Fruit fly (Drosophila melanogaster): Measurements from ENCODE around the gene CG15528.

The CG15528 gene

DNA sequence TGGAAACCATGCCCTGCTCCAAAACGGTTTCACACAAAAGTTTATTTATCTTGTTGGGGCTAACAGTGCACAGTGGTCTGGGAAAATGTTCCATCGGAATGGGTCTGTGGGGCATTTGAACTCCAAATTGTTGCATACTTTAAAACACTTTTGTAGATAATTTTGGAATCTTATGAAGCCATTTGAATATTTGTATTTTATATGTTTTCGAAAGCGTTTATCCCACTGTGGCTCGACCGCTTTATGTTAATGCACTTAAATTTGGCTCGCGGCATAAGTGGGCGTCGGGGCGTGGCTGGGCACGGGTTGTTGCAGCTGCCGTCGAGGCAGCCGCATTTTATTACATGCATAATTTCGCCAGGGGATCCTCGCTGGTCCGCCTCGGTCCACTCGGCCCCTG is 19.9 kb upstream of the CG15528 start:
- peak; percentile 3 for TF ChIP-seq br (GFP tag; optimal IDR thresholded peaks at IDR 0.05)
- no peak for TF ChIP-seq Mio (GFP tag; optimal IDR thresholded peaks at IDR 0.05)
- TF ChIP-seq Sp1 (GFP tag; optimal IDR thresholded peaks at IDR 0.05), result no peak
- no peak for TF ChIP-seq CG9705 (GFP tag; optimal IDR thresholded peaks at IDR 0.05)
- TF ChIP-seq CrebA (GFP tag; optimal IDR thresholded peaks at IDR 0.05; ENCODE audit: borderline replicate concordance), result no peak
- TF ChIP-seq Abd-B (GFP tag; optimal IDR thresholded peaks at IDR 0.05), result no peak
- peak; percentile 18 for TF ChIP-seq rgr (GFP tag; optimal IDR thresholded peaks at IDR 0.05)
- no peak for TF ChIP-seq lola (GFP tag; optimal IDR thresholded peaks at IDR 0.05)
- peak; percentile 46 for TF ChIP-seq h (GFP tag; optimal IDR thresholded peaks at IDR 0.05)
- no peak for TF ChIP-seq dsf (GFP tag; optimal IDR thresholded peaks at IDR 0.05; ENCODE audit: borderline replicate concordance)
- TF ChIP-seq HLH106 (tag; optimal IDR thresholded peaks at IDR 0.05), result peak; percentile 31
- no peak for TF ChIP-seq N (GFP tag; optimal IDR thresholded peaks at IDR 0.05)
- no peak for TF ChIP-seq Hr83 (GFP tag; optimal IDR thresholded peaks at IDR 0.05; ENCODE audit: poor library complexity, severe bottlenecking)
- TF ChIP-seq foxo (GFP tag; optimal IDR thresholded peaks at IDR 0.05), result peak in 1 of 2 experiments; percentile 30
- no peak for TF ChIP-seq Rel (GFP tag; optimal IDR thresholded peaks at IDR 0.05)
- no peak for TF ChIP-seq Rel (tag; optimal IDR thresholded peaks at IDR 0.05)
- TF ChIP-seq GATAd (GFP tag; optimal IDR thresholded peaks at IDR 0.05), result no peak
- TF ChIP-seq fru (GFP tag; optimal IDR thresholded peaks at IDR 0.05), result no peak

- no peak for TF ChIP-seq Abd-B (GFP tag; optimal IDR thresholded peaks at IDR 0.05)
- TF ChIP-seq sv (GFP tag; optimal IDR thresholded peaks at IDR 0.05), result no peak
- TF ChIP-seq usp (GFP tag; optimal IDR thresholded peaks at IDR 0.05), result no peak
- no peak for TF ChIP-seq lola (GFP tag; optimal IDR thresholded peaks at IDR 0.05)
- TF ChIP-seq CG9705 (GFP tag; optimal IDR thresholded peaks at IDR 0.05), result no peak
- TF ChIP-seq tai (GFP tag; optimal IDR thresholded peaks at IDR 0.05), result no peak
- no peak for TF ChIP-seq Vsx2 (GFP tag; optimal IDR thresholded peaks at IDR 0.05; ENCODE audit: partially characterized antibody)
- TF ChIP-seq OdsH (GFP tag; optimal IDR thresholded peaks at IDR 0.05), result no peak
- TF ChIP-seq Sp1 (GFP tag; optimal IDR thresholded peaks at IDR 0.05), result no peak
- no peak for TF ChIP-seq Myc (optimal IDR thresholded peaks at IDR 0.05)
- no peak for TF ChIP-seq GATAd (GFP tag; optimal IDR thresholded peaks at IDR 0.05)
- no peak for TF ChIP-seq Hr83 (GFP tag; optimal IDR thresholded peaks at IDR 0.05; ENCODE audit: poor library complexity, severe bottlenecking)
- no peak for TF ChIP-seq dl (GFP tag; optimal IDR thresholded peaks at IDR 0.05; ENCODE audit: insufficient read depth in 1 of 2, partially characterized antibody in 2 of 2)
- no peak for TF ChIP-seq CrebA (GFP tag; optimal IDR thresholded peaks at IDR 0.05; ENCODE audit: borderline replicate concordance)
- TF ChIP-seq woc (GFP tag; optimal IDR thresholded peaks at IDR 0.05), result no peak
- TF ChIP-seq Dif (GFP tag; optimal IDR thresholded peaks at IDR 0.05; ENCODE audit: partially characterized antibody), result no peak
Observed at dm6 chr3R:30070198-30070597, 18.3 kb upstream of the CG15528 start.

dm6 chr3R:30066004-30066403 is 14.1 kb upstream of the CG15528 start:
- TF ChIP-seq CG9705 (GFP tag; optimal IDR thresholded peaks at IDR 0.05), result no peak
- no peak for TF ChIP-seq Jra (GFP tag; optimal IDR thresholded peaks at IDR 0.05)
- TF ChIP-seq HLH106 (tag; optimal IDR thresholded peaks at IDR 0.05), result no peak
- TF ChIP-seq fru (GFP tag; optimal IDR thresholded peaks at IDR 0.05), result no peak
- TF ChIP-seq psq (GFP tag; optimal IDR thresholded peaks at IDR 0.05), result no peak
- no peak for TF ChIP-seq sv (GFP tag; optimal IDR thresholded peaks at IDR 0.05)
- no peak for TF ChIP-seq N (GFP tag; optimal IDR thresholded peaks at IDR 0.05)
- no peak for TF ChIP-seq Sp1 (GFP tag; optimal IDR thresholded peaks at IDR 0.05)
- TF ChIP-seq Dif (GFP tag; optimal IDR thresholded peaks at IDR 0.05; ENCODE audit: partially characterized antibody), result no peak
- no peak for TF ChIP-seq br (GFP tag; optimal IDR thresholded peaks at IDR 0.05)
- TF ChIP-seq jim (GFP tag; optimal IDR thresholded peaks at IDR 0.05), result no peak
- TF ChIP-seq Dfd (GFP tag; optimal IDR thresholded peaks at IDR 0.05), result no peak
- no peak for TF ChIP-seq ey (GFP tag; optimal IDR thresholded peaks at IDR 0.05)
- TF ChIP-seq brk (GFP tag; optimal IDR thresholded peaks at IDR 0.05), result no peak
- no peak for TF ChIP-seq woc (GFP tag; optimal IDR thresholded peaks at IDR 0.05)

DNA sequence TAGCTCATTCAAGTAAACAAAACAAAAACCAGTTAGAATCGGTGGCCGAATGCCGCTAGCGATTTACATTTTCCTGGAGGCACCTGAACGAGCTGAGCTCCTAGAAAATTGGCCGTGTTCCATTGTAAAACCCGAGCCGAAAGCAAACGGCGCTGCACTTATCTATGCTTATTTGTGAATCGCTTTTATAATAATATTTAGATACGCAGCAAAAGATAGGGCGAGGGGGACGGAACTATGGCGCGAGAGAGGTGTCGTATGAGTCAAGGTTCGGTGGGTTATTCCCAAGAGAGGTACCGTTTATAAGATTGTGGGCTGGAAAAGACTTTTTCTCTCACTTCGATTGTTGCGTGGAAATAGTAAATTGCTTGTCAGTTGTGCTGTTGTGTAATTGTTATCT is 11.8 kb upstream of the CG15528 start:
- no peak for TF ChIP-seq brk (GFP tag; optimal IDR thresholded peaks at IDR 0.05)
- no peak for TF ChIP-seq woc (GFP tag; optimal IDR thresholded peaks at IDR 0.05)
- TF ChIP-seq ey (GFP tag; optimal IDR thresholded peaks at IDR 0.05), result no peak
- no peak for TF ChIP-seq br (GFP tag; optimal IDR thresholded peaks at IDR 0.05)
- no peak for TF ChIP-seq jim (GFP tag; optimal IDR thresholded peaks at IDR 0.05)
- no peak for TF ChIP-seq Jra (GFP tag; optimal IDR thresholded peaks at IDR 0.05)
- TF ChIP-seq foxo (GFP tag; optimal IDR thresholded peaks at IDR 0.05), result no peak
- no peak for TF ChIP-seq lola (GFP tag; optimal IDR thresholded peaks at IDR 0.05)
- TF ChIP-seq Dif (GFP tag; optimal IDR thresholded peaks at IDR 0.05; ENCODE audit: partially characterized antibody), result no peak

Measured in whole organism, wandering third instar larva.